Fruit fly (Drosophila melanogaster): ENCODE data around the gene CG3119.

CG3119 gene

dm6 chr2L:2857862-2858734, 20.5 kb upstream of the CG3119 start (continued):
- TF ChIP-seq net (GFP tag; optimal IDR thresholded peaks at IDR 0.05), result peak; percentile 78
- peak; percentile 84 for TF ChIP-seq CG32006 (GFP tag; optimal IDR thresholded peaks at IDR 0.05)
- TF ChIP-seq Eip93F (GFP tag; optimal IDR thresholded peaks at IDR 0.05), result no peak
- no peak for TF ChIP-seq Ets21C (GFP tag; optimal IDR thresholded peaks at IDR 0.05)
- TF ChIP-seq CG3032 (tag; optimal IDR thresholded peaks at IDR 0.05), result no peak
- TF ChIP-seq CG6163 (GFP tag; IDR thresholded peaks at IDR 0.05), result peak; percentile 75
- TF ChIP-seq CG31627 (GFP tag; optimal IDR thresholded peaks at IDR 0.05), result peak; percentile 24
- peak; percentile 47 for TF ChIP-seq vri (GFP tag; optimal IDR thresholded peaks at IDR 0.05)
- TF ChIP-seq Gug (GFP tag; IDR thresholded peaks at IDR 0.05), result peak; percentile 70
- peak; percentile 47 for TF ChIP-seq pdm3 (GFP tag; optimal IDR thresholded peaks at IDR 0.05)
- TF ChIP-seq Hr4 (GFP tag; optimal IDR thresholded peaks at IDR 0.05), result peak; percentile 74
- TF ChIP-seq CG11294 (GFP tag; IDR thresholded peaks at IDR 0.05), result peak; percentile 44; the same call in 1 of the 2 replicates
- peak; percentile 23 to 47 for TF ChIP-seq ss (GFP tag; optimal IDR thresholded peaks at IDR 0.05)
- peak; percentile 16 for TF ChIP-seq Sox14 (GFP tag; optimal IDR thresholded peaks at IDR 0.05)
- no peak for TF ChIP-seq fd85E (GFP tag; optimal IDR thresholded peaks at IDR 0.05)
- peak; percentile 42 for TF ChIP-seq CG6808 (GFP tag; optimal IDR thresholded peaks at IDR 0.05)
- TF ChIP-seq CG9139 (GFP tag; optimal IDR thresholded peaks at IDR 0.05), result no peak
- TF ChIP-seq fd59A (GFP tag; optimal IDR thresholded peaks at IDR 0.05), result no peak
- peak; percentile 20 for TF ChIP-seq Hr39 (GFP tag; optimal IDR thresholded peaks at IDR 0.05)
- TF ChIP-seq CG34406 (GFP tag; optimal IDR thresholded peaks at IDR 0.05), result peak; percentile 56
- TF ChIP-seq salr (GFP tag; optimal IDR thresholded peaks at IDR 0.05), result peak in 1 of 2 experiments; percentile 43
- peak; percentile 78 for TF ChIP-seq svp (GFP tag)
- peak; percentile 88 for TF ChIP-seq eg (GFP tag; IDR thresholded peaks at IDR 0.05)
- TF ChIP-seq Sox102F (GFP tag; optimal IDR thresholded peaks at IDR 0.05), result peak; percentile 39
- TF ChIP-seq CG4318 (GFP tag; optimal IDR thresholded peaks at IDR 0.05), result peak; percentile 67
- peak; percentile 66 for TF ChIP-seq achi (GFP tag; optimal IDR thresholded peaks at IDR 0.05)
- peak; percentile 44 for TF ChIP-seq esn (GFP tag; optimal IDR thresholded peaks at IDR 0.05)
- TF ChIP-seq Hr38 (GFP tag; optimal IDR thresholded peaks at IDR 0.05), result no peak
- TF ChIP-seq CG15336 (GFP tag; IDR thresholded peaks at IDR 0.05), result peak; percentile 89
- peak; percentile 87 for TF ChIP-seq CG6276 (GFP tag; optimal IDR thresholded peaks at IDR 0.05)
- TF ChIP-seq CG7368 (GFP tag; optimal IDR thresholded peaks at IDR 0.05), result no peak
- TF ChIP-seq CG3919 (GFP tag; optimal IDR thresholded peaks at IDR 0.05), result peak; percentile 77
- TF ChIP-seq Eip78C (GFP tag), result peak; percentile 84
- TF ChIP-seq Smox (GFP tag; optimal IDR thresholded peaks at IDR 0.05), result peak; percentile 50
- TF ChIP-seq dac (GFP tag; optimal IDR thresholded peaks at IDR 0.05), result peak; percentile 66

dm6 chr2L:2856960-2857584, 19.4 kb upstream of the CG3119 start, which contains the start of gene CG2991:
Gene CG2991, plus strand, starts transcription at chr2L:2857164.
- TF ChIP-seq CG6792 (GFP tag; optimal IDR thresholded peaks at IDR 0.05) (no peak), CG7368 (GFP tag; optimal IDR thresholded peaks at IDR 0.05) (no peak), CG3919 (GFP tag; optimal IDR thresholded peaks at IDR 0.05) (peak; percentile 2), CG32006 (GFP tag; optimal IDR thresholded peaks at IDR 0.05) (no peak), Eip93F (GFP tag; optimal IDR thresholded peaks at IDR 0.05) (peak; percentile 61), Sox14 (GFP tag; optimal IDR thresholded peaks at IDR 0.05) (peak; percentile 78), Ets21C (GFP tag; optimal IDR thresholded peaks at IDR 0.05) (no peak), CG6808 (GFP tag; optimal IDR thresholded peaks at IDR 0.05) (no peak), fkh (GFP tag; optimal IDR thresholded peaks at IDR 0.05) (no peak), fd59A (GFP tag; optimal IDR thresholded peaks at IDR 0.05) (no peak), pdm3 (GFP tag; optimal IDR thresholded peaks at IDR 0.05) (no peak), Gug (GFP tag; IDR thresholded peaks at IDR 0.05) (no peak), CG11902 (GFP tag; optimal IDR thresholded peaks at IDR 0.05) (no peak), CG34406 (GFP tag; optimal IDR thresholded peaks at IDR 0.05) (no peak), CG1621 (tag; optimal IDR thresholded peaks at IDR 0.05) (no peak), CG6276 (GFP tag; optimal IDR thresholded peaks at IDR 0.05) (no peak), Hr38 (GFP tag; optimal IDR thresholded peaks at IDR 0.05) (no peak), esn (GFP tag; optimal IDR thresholded peaks at IDR 0.05) (no peak), CG8632 (GFP tag; optimal IDR thresholded peaks at IDR 0.05) (no peak), eg (GFP tag; IDR thresholded peaks at IDR 0.05) (no peak), Sox15 (GFP tag; optimal IDR thresholded peaks at IDR 0.05) (no peak), CG9139 (GFP tag; optimal IDR thresholded peaks at IDR 0.05) (no peak), CG15336 (GFP tag; IDR thresholded peaks at IDR 0.05) (peak; percentile 12; the same call in 1 of the 2 replicates), CG8119 (GFP tag; IDR thresholded peaks at IDR 0.05) (no peak), dac (GFP tag; optimal IDR thresholded peaks at IDR 0.05) (no peak), net (GFP tag; optimal IDR thresholded peaks at IDR 0.05) (no peak), svp (GFP tag) (peak; percentile 66), Hr4 (GFP tag; optimal IDR thresholded peaks at IDR 0.05) (no peak), Eip78C (GFP tag) (peak; percentile 73), vri (GFP tag; optimal IDR thresholded peaks at IDR 0.05) (peak; percentile 78), ss (GFP tag; optimal IDR thresholded peaks at IDR 0.05) (peak in 1 of 2 experiments; percentile 24), Blimp-1 (GFP tag; optimal IDR thresholded peaks at IDR 0.05) (no peak), spab (GFP tag; optimal IDR thresholded peaks at IDR 0.05) (no peak), CG4318 (GFP tag; optimal IDR thresholded peaks at IDR 0.05) (no peak)

Measured in whole organism, prepupa.